Worm (Caenorhabditis elegans) whole organism, L1 larva: ENCODE results near the gene F49E12.10.

Source experiments
- C04F5.9 ChIP-seq: sonication (generic microtip); optimal IDR thresholded peaks from 2 replicates; lab custom pipeline; 2016; ENCODE audit warnings: missing genetic modification characterization, missing compliant biosample characterization
- blmp-1 ChIP-seq: fragments of 150-350 bp; optimal IDR thresholded peaks from 2 replicates; lab custom pipeline; 2014; ENCODE audit warnings: missing biosample characterization, missing genetic modification characterization
- ceh-8 ChIP-seq: fragments of 200-800 bp; sonication (Bioruptor generic); optimal IDR thresholded peaks from 2 replicates; lab custom pipeline; 2018; ENCODE audit warnings: mild to moderate bottlenecking, missing genetic modification characterization, moderate library complexity, missing compliant biosample characterization
- elt-2 ChIP-seq: sonication (generic microtip); optimal IDR thresholded peaks from 2 replicates; lab custom pipeline; 2016; ENCODE audit warnings: missing genetic modification characterization, mild to moderate bottlenecking, inconsistent platforms, missing compliant biosample characterization, missing genetic modification reagents
- mdl-1 ChIP-seq, 2 experiments: fragments of 150-350 bp; optimal IDR thresholded peaks; 2 replicates each; lab custom pipeline; 2014 to 2017; ENCODE audit warnings: missing biosample characterization in 2 of 2, missing genetic modification characterization in 2 of 2, inconsistent platforms in 1 of 2
- nhr-237 ChIP-seq: fragments of 150-350 bp; optimal IDR thresholded peaks from 2 replicates; lab custom pipeline; 2014; ENCODE audit warnings: missing biosample characterization, missing genetic modification characterization
- snpc-4 ChIP-seq: fragments of 150-350 bp; optimal IDR thresholded peaks from 2 replicates; lab custom pipeline; 2014; ENCODE audit warnings: missing biosample characterization, missing genetic modification characterization
- xbp-1 ChIP-seq: sonication (generic microtip); optimal IDR thresholded peaks from 2 replicates; lab custom pipeline; 2016; ENCODE audit warnings: missing genetic modification characterization, missing compliant biosample characterization

DNA sequence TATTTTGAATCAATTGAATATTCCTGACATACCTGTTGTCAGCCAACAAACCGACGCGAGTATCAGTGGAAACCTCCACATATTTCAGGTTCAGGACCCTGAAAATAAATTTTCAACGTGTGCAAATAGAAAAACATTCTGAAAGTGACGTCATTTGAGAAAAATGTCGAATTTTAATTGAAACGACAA, 37.8 kb downstream of the F49E12.10 start, which contains the start of gene F14E5.2:
- TF ChIP-seq snpc-4 (tag; lab: Kevin White, UChicago) (no peak), blmp-1 (tag; lab: Kevin White, UChicago) (no peak), xbp-1 (tag; lab: Kevin White, UChicago) (no peak), elt-2 (tag; lab: Kevin White, UChicago) (no peak), mdl-1 (tag; optimal IDR thresholded peaks at IDR 0.05; lab: Kevin White, UChicago) (no peak), nhr-237 (no peak), C04F5.9 (tag; lab: Kevin White, UChicago) (no peak), ceh-8 (GFP tag; lab: Kevin White, UChicago) (no peak)
